Worm (Caenorhabditis elegans) whole organism, late embryonic: ENCODE results near the gene pks-1.

ENCODE experiments used
- ama-1 ChIP-seq: fragments of 150-350 bp; optimal IDR thresholded peaks from 2 replicates; lab custom pipeline; 2014
- ceh-18 ChIP-seq: sonication (generic microtip); optimal IDR thresholded peaks from 2 replicates; lab custom pipeline; 2016; ENCODE audit warnings: missing genetic modification characterization, missing compliant biosample characterization
- ceh-2 ChIP-seq: sonication (generic microtip); optimal IDR thresholded peaks from 2 replicates; lab custom pipeline; 2016; ENCODE audit warnings: missing genotype, missing genetic modification characterization, missing compliant biosample characterization
- ceh-6 ChIP-seq: fragments of 200-800 bp; sonication (Bioruptor generic); optimal IDR thresholded peaks from 2 replicates; lab custom pipeline; 2018; ENCODE audit warnings: mild to moderate bottlenecking, missing genetic modification characterization, missing compliant biosample characterization
- dve-1 ChIP-seq: sonication (generic microtip); optimal IDR thresholded peaks from 2 replicates; lab custom pipeline; 2017; ENCODE audit warnings: antibody characterized with exemption, mild to moderate bottlenecking, missing genetic modification characterization, missing compliant biosample characterization
- fkh-10 ChIP-seq: fragments of 150-350 bp; optimal IDR thresholded peaks from 2 replicates; lab custom pipeline; 2014; ENCODE audit warnings: missing biosample characterization, missing genetic modification reagents, missing genetic modification characterization
- hlh-15 ChIP-seq: sonication (generic microtip); optimal IDR thresholded peaks from 2 replicates; lab custom pipeline; 2016; ENCODE audit warnings: missing genetic modification characterization, missing compliant biosample characterization
- hlh-6 ChIP-seq: sonication (generic microtip); optimal IDR thresholded peaks from 2 replicates; lab custom pipeline; 2016; ENCODE audit warnings: missing genotype, missing genetic modification characterization, missing compliant biosample characterization
- lin-11 ChIP-seq: fragments of 200-800 bp; sonication (Bioruptor generic); optimal IDR thresholded peaks from 2 replicates; lab custom pipeline; 2018; ENCODE audit warnings: mild to moderate bottlenecking, missing genetic modification characterization, missing compliant biosample characterization
- tbx-2 ChIP-seq: sonication (generic microtip); optimal IDR thresholded peaks from 2 replicates; lab custom pipeline; 2016; ENCODE audit warnings: missing genetic modification characterization, missing compliant biosample characterization

DNA sequence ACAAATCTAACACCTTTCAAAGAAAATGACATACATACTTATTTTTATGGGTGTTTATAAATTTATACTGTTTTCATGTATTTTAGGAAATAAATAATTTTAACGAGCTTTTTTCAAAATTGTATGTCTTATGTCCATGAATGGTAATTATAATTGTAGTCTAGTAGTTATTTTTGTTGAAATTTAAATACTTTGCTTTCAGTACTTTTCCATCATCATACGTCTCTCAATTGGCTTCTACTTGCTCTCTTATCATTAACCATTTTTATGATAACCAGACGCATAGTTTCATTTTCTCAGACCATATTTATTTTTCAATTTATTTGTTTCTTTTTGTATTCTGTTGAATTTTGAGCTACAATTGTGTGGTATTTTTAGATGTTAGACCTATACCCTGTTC is 48.2 kb upstream of the pks-1 start, which contains the start of gene F35C8.5:
- TF ChIP-seq ceh-2 (tag; lab: Kevin White, UChicago) (no peak), fkh-10 (GFP tag; lab: Kevin White, UChicago) (no peak), dve-1 (tag; lab: Kevin White, UChicago) (no peak), ama-1 (lab: Kevin White, UChicago) (no peak), hlh-15 (tag; lab: Kevin White, UChicago) (no peak), tbx-2 (tag; lab: Kevin White, UChicago) (no peak), lin-11 (tag; lab: Kevin White, UChicago) (no peak), ceh-18 (no peak), ceh-6 (GFP tag; lab: Kevin White, UChicago) (no peak), hlh-6 (tag; lab: Kevin White, UChicago) (no peak)
